Worm (Caenorhabditis elegans) whole organism, young adult: Measurements from ENCODE around the gene srx-16.

ENCODE experiments used
- C17E4.6 ChIP-seq: fragments of 200-800 bp; sonication (Bioruptor generic); IDR thresholded peaks from 2 replicates; pipeline ENCODE4 v1.3.6; 2022; ENCODE audit warnings: missing genetic modification reagents, missing genetic modification characterization, missing compliant biosample characterization
- F10E7.11 ChIP-seq: sonication (generic microtip); optimal IDR thresholded peaks from 2 replicates; lab custom pipeline; 2017; ENCODE audit warnings: mild to moderate bottlenecking, missing genetic modification characterization, moderate library complexity, missing compliant biosample characterization
- F33H1.4 ChIP-seq: fragments of 200-800 bp; sonication (Bioruptor generic); IDR thresholded peaks from 2 replicates; pipeline ENCODE4 v1.3.6; 2022; ENCODE audit warnings: missing genetic modification reagents, missing genetic modification characterization, missing compliant biosample characterization
- F55B11.4 ChIP-seq: sonication (generic microtip); optimal IDR thresholded peaks from 2 replicates; lab custom pipeline; 2016; ENCODE audit warnings: missing compliant biosample characterization, missing genetic modification characterization, borderline replicate concordance; ENCODE audit not compliant: insufficient read depth
- F57A8.1 ChIP-seq: fragments of 200-800 bp; sonication (Bioruptor generic); optimal IDR thresholded peaks from 2 replicates; lab custom pipeline; 2018; ENCODE audit warnings: mild to moderate bottlenecking, missing genetic modification characterization, moderate library complexity, missing compliant biosample characterization
- F57C9.4 ChIP-seq: sonication (generic microtip); optimal IDR thresholded peaks from 2 replicates; lab custom pipeline; 2017; ENCODE audit warnings: mild to moderate bottlenecking, missing genetic modification characterization, missing compliant biosample characterization
- K12H6.12 ChIP-seq: fragments of 200-800 bp; sonication (Bioruptor generic); optimal IDR thresholded peaks from 2 replicates; lab custom pipeline; 2018; ENCODE audit warnings: mild to moderate bottlenecking, missing genetic modification characterization, missing compliant biosample characterization
- T26A5.8 ChIP-seq: sonication (generic microtip); optimal IDR thresholded peaks from 2 replicates; lab custom pipeline; 2016; ENCODE audit warnings: missing genetic modification characterization, missing compliant biosample characterization
- Y56A3A.18 ChIP-seq: fragments of 200-800 bp; sonication (Bioruptor generic); IDR thresholded peaks from 2 replicates; pipeline ENCODE4 v1.3.6; 2022; ENCODE audit warnings: missing genetic modification reagents, missing genetic modification characterization, missing compliant biosample characterization
- Y67H2A.10 ChIP-seq: fragments of 200-800 bp; sonication (Bioruptor generic); conservative IDR thresholded peaks from 2 replicates; pipeline ENCODE4 v1.3.6; 2022; ENCODE audit warnings: missing genetic modification reagents, missing genetic modification characterization, missing compliant biosample characterization
- akir-1 ChIP-seq: fragments of 200-800 bp; sonication (Bioruptor generic); optimal IDR thresholded peaks from 2 replicates; lab custom pipeline; 2018; ENCODE audit warnings: mild to moderate bottlenecking, missing genetic modification characterization, moderate library complexity, missing compliant biosample characterization
- atf-7 ChIP-seq: sonication (generic microtip); optimal IDR thresholded peaks from 2 replicates; lab custom pipeline; 2017; ENCODE audit warnings: mild to moderate bottlenecking, missing genetic modification characterization, missing compliant biosample characterization
- bed-1 ChIP-seq: fragments of 200-800 bp; sonication (Bioruptor generic); IDR thresholded peaks from 2 replicates; pipeline ENCODE4 v1.3.6; 2022; ENCODE audit warnings: missing genetic modification reagents, missing genetic modification characterization, missing compliant biosample characterization
- cebp-1 ChIP-seq, 2 experiments: fragments of 200-800 bp in 1 of 2; sonication (Bioruptor generic) in 1 of 2; sonication (generic microtip) in 1 of 2; IDR thresholded peaks in 1 of 2; optimal IDR thresholded peaks in 1 of 2; 2 replicates each; pipeline versions ENCODE4 v1.3.6 to Lab custom; 2017 to 2022; ENCODE audit warnings: missing compliant biosample characterization in 2 of 2, missing genetic modification characterization in 2 of 2, mild to moderate bottlenecking in 1 of 2, missing genetic modification reagents in 1 of 2, moderate library complexity in 1 of 2
- cebp-2 ChIP-seq: fragments of 200-800 bp; sonication (Bioruptor generic); IDR thresholded peaks from 2 replicates; pipeline ENCODE4 v1.3.6; 2022; ENCODE audit warnings: missing genetic modification characterization, missing compliant biosample characterization
- ceh-27 ChIP-seq: fragments of 200-800 bp; sonication (Bioruptor generic); optimal IDR thresholded peaks from 2 replicates; lab custom pipeline; 2018; ENCODE audit warnings: mild to moderate bottlenecking, missing genetic modification characterization, moderate library complexity, missing compliant biosample characterization
- dox-1 ChIP-seq: fragments of 200-800 bp; sonication (Bioruptor generic); IDR thresholded peaks from 2 replicates; pipeline ENCODE4 v1.3.6; 2022; ENCODE audit warnings: missing genetic modification reagents, missing genetic modification characterization, missing compliant biosample characterization
- efl-1 ChIP-seq: fragments of 150-350 bp; optimal IDR thresholded peaks from 2 replicates; lab custom pipeline; 2014; ENCODE audit warnings: missing biosample characterization, missing genetic modification reagents, missing genetic modification characterization
- ekl-4 ChIP-seq: fragments of 200-800 bp; sonication (Bioruptor generic); IDR thresholded peaks from 2 replicates; pipeline ENCODE4 v1.3.6; 2022; ENCODE audit warnings: missing genetic modification reagents, missing genetic modification characterization, missing compliant biosample characterization
- fkh-3 ChIP-seq: sonication (generic microtip); optimal IDR thresholded peaks from 2 replicates; lab custom pipeline; 2016; ENCODE audit warnings: mild to moderate bottlenecking, missing genetic modification characterization, missing compliant biosample characterization
- him-1 ChIP-seq: sonication (generic microtip); optimal IDR thresholded peaks from 2 replicates; lab custom pipeline; 2016; ENCODE audit warnings: missing genotype, missing genetic modification reagents, missing genetic modification characterization, missing compliant biosample characterization
- hlh-12 ChIP-seq: sonication (generic microtip); optimal IDR thresholded peaks from 2 replicates; lab custom pipeline; 2016; ENCODE audit warnings: missing genetic modification characterization, missing compliant biosample characterization
- hsf-1 ChIP-seq: fragments of 200-800 bp; sonication (Bioruptor generic); IDR thresholded peaks from 2 replicates; pipeline ENCODE4 v1.3.6; 2022; ENCODE audit warnings: missing genetic modification reagents, missing genetic modification characterization, missing compliant biosample characterization
- let-526 ChIP-seq: fragments of 200-800 bp; sonication (Bioruptor generic); IDR thresholded peaks from 2 replicates; pipeline ENCODE4 v1.3.6; 2022; ENCODE audit warnings: missing genetic modification reagents, missing genetic modification characterization, missing compliant biosample characterization
- lin-35 ChIP-seq, 3 experiments: fragments of 150-350 bp in 2 of 3; sonication (generic microtip) in 1 of 3; optimal IDR thresholded peaks; 2 replicates each; lab custom pipeline; 2014 to 2018; ENCODE audit warnings: missing biosample characterization in 3 of 3, missing genetic modification characterization in 3 of 3, missing genetic modification reagents in 3 of 3
- lin-54 ChIP-seq: fragments of 200-800 bp; sonication (Bioruptor generic); optimal IDR thresholded peaks from 2 replicates; lab custom pipeline; 2018; ENCODE audit warnings: mild to moderate bottlenecking, missing genetic modification characterization, missing compliant biosample characterization
- lsl-1 ChIP-seq: fragments of 200-800 bp; sonication (Bioruptor generic); optimal IDR thresholded peaks from 2 replicates; lab custom pipeline; 2018; ENCODE audit warnings: mild to moderate bottlenecking, missing genetic modification characterization, moderate library complexity, missing compliant biosample characterization
- madf-3 ChIP-seq: fragments of 200-800 bp; sonication (Bioruptor generic); IDR thresholded peaks from 2 replicates; pipeline ENCODE4 v1.3.6; 2022; ENCODE audit warnings: missing genetic modification reagents, missing genetic modification characterization, missing compliant biosample characterization
- nfya-1 ChIP-seq: sonication (generic microtip); optimal IDR thresholded peaks from 2 replicates; lab custom pipeline; 2017; ENCODE audit warnings: antibody characterized with exemption, missing compliant biosample characterization, missing genetic modification characterization, borderline replicate concordance; ENCODE audit not compliant: insufficient read depth
- nhr-80 ChIP-seq: sonication (generic microtip); optimal IDR thresholded peaks from 2 replicates; lab custom pipeline; 2016; ENCODE audit warnings: missing genetic modification characterization, missing compliant biosample characterization
- rcor-1 ChIP-seq: fragments of 200-800 bp; sonication (Bioruptor generic); IDR thresholded peaks from 2 replicates; pipeline ENCODE4 v1.3.6; 2022; ENCODE audit warnings: missing genetic modification reagents, missing genetic modification characterization, missing compliant biosample characterization
- sdz-38 ChIP-seq: sonication (generic microtip); optimal IDR thresholded peaks from 2 replicates; lab custom pipeline; 2016; ENCODE audit warnings: missing genotype, missing genetic modification characterization, missing compliant biosample characterization
- tbx-9 ChIP-seq: sonication (generic microtip); optimal IDR thresholded peaks from 2 replicates; lab custom pipeline; 2016; ENCODE audit warnings: borderline replicate concordance, missing genetic modification characterization, inconsistent platforms, missing compliant biosample characterization
- tlf-1 ChIP-seq: fragments of 200-800 bp; sonication (Bioruptor generic); optimal IDR thresholded peaks from 2 replicates; lab custom pipeline; 2018; ENCODE audit warnings: mild to moderate bottlenecking, missing genetic modification characterization, missing compliant biosample characterization
- unc-130 ChIP-seq: sonication (generic microtip); optimal IDR thresholded peaks from 2 replicates; lab custom pipeline; 2016; ENCODE audit warnings: missing genetic modification reagents, missing genetic modification characterization, missing compliant biosample characterization
- zim-3 ChIP-seq: sonication (generic microtip); optimal IDR thresholded peaks from 2 replicates; lab custom pipeline; 2017; ENCODE audit warnings: mild to moderate bottlenecking, missing genetic modification characterization, moderate library complexity, missing compliant biosample characterization
- ztf-22 ChIP-seq: fragments of 200-800 bp; sonication (Bioruptor generic); optimal IDR thresholded peaks from 2 replicates; lab custom pipeline; 2018; ENCODE audit warnings: mild to moderate bottlenecking, missing genetic modification characterization, moderate library complexity, missing compliant biosample characterization
- ztf-3 ChIP-seq: fragments of 200-800 bp; sonication (Bioruptor generic); optimal IDR thresholded peaks from 2 replicates; lab custom pipeline; 2018; ENCODE audit warnings: mild to moderate bottlenecking, missing genetic modification characterization, missing compliant biosample characterization
- ztf-6 ChIP-seq: fragments of 200-800 bp; sonication (Bioruptor generic); IDR thresholded peaks from 2 replicates; pipeline ENCODE4 v1.3.6; 2022; ENCODE audit warnings: missing genetic modification reagents, missing genetic modification characterization, missing compliant biosample characterization

srx-16 gene

ce11 chrV:7000734-7001133, 24.6 kb downstream of the srx-16 start (continued):
- no peak for TF ChIP-seq T26A5.8 (tag; lab: Kevin White, UChicago)
- TF ChIP-seq bed-1 (GFP tag; lab: Robert Waterston, UW), result no peak

ce11 chrV:7003850-7004249, 27.7 kb downstream of the srx-16 start, which contains the start of gene srab-4:
Gene srab-4, plus strand, starts transcription at chrV:7004150.
- TF ChIP-seq dox-1 (GFP tag; lab: Robert Waterston, UW) (no peak), ekl-4 (GFP tag; lab: Robert Waterston, UW) (no peak), lin-54 (GFP tag; lab: Kevin White, UChicago) (no peak), hlh-12 (tag; lab: Kevin White, UChicago) (no peak), F57A8.1 (GFP tag; lab: Kevin White, UChicago) (no peak), F33H1.4 (no peak), bed-1 (GFP tag; lab: Robert Waterston, UW) (no peak), cebp-1 (GFP tag; IDR thresholded peaks at IDR 0.05; lab: Robert Waterston, UW) (no peak), cebp-1 (tag; optimal IDR thresholded peaks at IDR 0.05; lab: Kevin White, UChicago) (no peak), K12H6.12 (tag; lab: Kevin White, UChicago) (no peak)

- no peak for TF ChIP-seq lin-35 (GFP tag; optimal IDR thresholded peaks at IDR 0.05; lab: Kevin White, UChicago)
- no peak for TF ChIP-seq F57C9.4 (tag; lab: Kevin White, UChicago)
- no peak for TF ChIP-seq efl-1 (GFP tag; lab: Kevin White, UChicago)
- no peak for TF ChIP-seq sdz-38
- no peak for TF ChIP-seq madf-3 (GFP tag; lab: Robert Waterston, UW)
- no peak for TF ChIP-seq him-1
- TF ChIP-seq nhr-80 (tag; lab: Kevin White, UChicago), result no peak
- TF ChIP-seq nfya-1 (tag; lab: Kevin White, UChicago), result no peak
- no peak for TF ChIP-seq unc-130 (GFP tag; lab: Kevin White, UChicago)
- no peak for TF ChIP-seq C17E4.6 (GFP tag; lab: Robert Waterston, UW)
- no peak for TF ChIP-seq zim-3 (tag; lab: Kevin White, UChicago)
- TF ChIP-seq ztf-22 (GFP tag; lab: Kevin White, UChicago), result no peak
- no peak for TF ChIP-seq ceh-27 (GFP tag; lab: Kevin White, UChicago)
- TF ChIP-seq cebp-2 (GFP tag; lab: Robert Waterston, UW), result no peak
- TF ChIP-seq tlf-1 (GFP tag; lab: Kevin White, UChicago), result no peak
- TF ChIP-seq let-526, result no peak
- no peak for TF ChIP-seq F55B11.4 (tag; lab: Kevin White, UChicago)
- TF ChIP-seq Y56A3A.18 (GFP tag; lab: Robert Waterston, UW), result no peak
Measured at ce11 chrV:7005964-7006363, 29.8 kb downstream of the srx-16 start, which contains the start of gene spig-10. Gene spig-10, plus strand, starts transcription at chrV:7006264.

- no peak for TF ChIP-seq ztf-6 (GFP tag; lab: Robert Waterston, UW)
- no peak for TF ChIP-seq fkh-3
- TF ChIP-seq, all 124 proteins: peak for 0
Measured at ce11 chrV:7007307-7007706, 31.2 kb downstream of the srx-16 start, which contains the start of gene drd-10. Gene drd-10, plus strand, starts transcription at chrV:7007607.

- TF ChIP-seq F10E7.11 (tag; lab: Kevin White, UChicago), result no peak
- no peak for TF ChIP-seq sdz-38
- no peak for TF ChIP-seq lsl-1
- TF ChIP-seq Y67H2A.10, result no peak
- no peak for TF ChIP-seq rcor-1 (GFP tag; lab: Robert Waterston, UW)
- no peak for TF ChIP-seq ztf-3 (GFP tag; lab: Kevin White, UChicago)
- no peak for TF ChIP-seq atf-7
- no peak for TF ChIP-seq ztf-6 (GFP tag; lab: Robert Waterston, UW)
- TF ChIP-seq hsf-1 (GFP tag; lab: Robert Waterston, UW), result no peak
- no peak for TF ChIP-seq tbx-9 (tag; lab: Kevin White, UChicago)
- TF ChIP-seq ekl-4 (GFP tag; lab: Robert Waterston, UW), result no peak
- no peak for TF ChIP-seq nhr-80 (tag; lab: Kevin White, UChicago)
- TF ChIP-seq akir-1 (GFP tag; lab: Kevin White, UChicago), result no peak
Measured at ce11 chrV:7009461-7009860, 33.3 kb downstream of the srx-16 start, which contains the start of gene C33G8.2. Gene C33G8.2, plus strand, starts transcription at chrV:7009761.
